Worm (Caenorhabditis elegans): ENCODE measurements around the gene F01G10.10.
A peak's percentile ranks its signal among the peaks of the same experiment; 100 is the strongest.

ce11 chrIV:10284194-10284910 is 38.4 kb downstream of the F01G10.10 start, which contains the start of gene rad-51:
- TF ChIP-seq ham-2 (GFP tag; optimal IDR thresholded peaks at IDR 0.05) (no peak), tbx-8 (GFP tag; optimal IDR thresholded peaks at IDR 0.05) (no peak), elt-1 (tag; optimal IDR thresholded peaks at IDR 0.05; ENCODE audit: borderline replicate concordance, insufficient read depth) (no peak), ces-1 (GFP tag; optimal IDR thresholded peaks at IDR 0.05) (no peak), nhr-76 (tag; optimal IDR thresholded peaks at IDR 0.05) (no peak), sptf-1 (tag; optimal IDR thresholded peaks at IDR 0.05) (no peak), nhr-237 (tag; optimal IDR thresholded peaks at IDR 0.05) (no peak), blmp-1 (tag; optimal IDR thresholded peaks at IDR 0.05) (no peak), snpc-4 (tag; optimal IDR thresholded peaks at IDR 0.05) (no peak), mep-1 (tag; optimal IDR thresholded peaks at IDR 0.05) (peak; percentile 66), ztf-11 (tag; optimal IDR thresholded peaks at IDR 0.05) (no peak), lin-13 (tag; optimal IDR thresholded peaks at IDR 0.05) (no peak), lsy-2 (tag; optimal IDR thresholded peaks at IDR 0.05) (no peak), mls-2 (tag; optimal IDR thresholded peaks at IDR 0.05) (no peak)

All from whole organism, mixed stage, embryonic.